Fruit fly (Drosophila melanogaster) Kc167 (cell line): ENCODE measurements around the gene Pitslre.

Source experiments
- Myc ChIP-seq: fragments of >200 bp; optimal IDR thresholded peaks from 2 replicates; lab custom pipeline; 2017; ENCODE audit warnings: missing external identifiers
- Sin3A ChIP-seq: fragments of >200 bp; optimal IDR thresholded peaks from 2 replicates; lab custom pipeline; 2018; ENCODE audit warnings: missing external identifiers
- h ChIP-seq: fragments of >200 bp; optimal IDR thresholded peaks from 3 replicates; lab custom pipeline; 2018; ENCODE audit warnings: missing external identifiers
- psq ChIP-seq: fragments of >200 bp; optimal IDR thresholded peaks from 2 replicates; lab custom pipeline; 2017; ENCODE audit warnings: missing external identifiers
- ttk ChIP-seq: sonication (Bioruptor generic); optimal IDR thresholded peaks from 2 replicates; lab custom pipeline; 2017; ENCODE audit warnings: missing external identifiers

dm6 chr3L:20796757-20797156 is 25.4 kb downstream of the Pitslre start:
- no peak for TF ChIP-seq h (lab: Kevin White, UChicago)
- TF ChIP-seq psq (lab: Kevin White, UChicago) = no peak
- TF ChIP-seq Myc (lab: Kevin White, UChicago) = no peak
- TF ChIP-seq Sin3A (lab: Kevin White, UChicago) = no peak
- no peak for TF ChIP-seq ttk (lab: Kevin White, UChicago)
